Worm (Caenorhabditis elegans) whole organism, midembryonic: ENCODE results near the gene srd-16.

Experiments used
- T22C8.4 ChIP-seq: fragments of 200-800 bp; sonication (Bioruptor generic); IDR thresholded peaks from 2 replicates; pipeline ENCODE4 v1.3.6; 2022; ENCODE audit warnings: missing genetic modification characterization, missing compliant biosample characterization
- cog-1 ChIP-seq: sonication (generic microtip); optimal IDR thresholded peaks from 2 replicates; lab custom pipeline; 2016; ENCODE audit warnings: missing genetic modification characterization, missing compliant biosample characterization
- flt-1 ChIP-seq: fragments of 200-800 bp; sonication (Bioruptor generic); IDR thresholded peaks from 2 replicates; pipeline ENCODE4 v1.3.6; 2022; ENCODE audit warnings: missing genetic modification characterization, missing compliant biosample characterization
- klf-2 ChIP-seq: fragments of 200-800 bp; sonication (Bioruptor generic); conservative IDR thresholded peaks from 2 replicates; pipeline ENCODE4 v1.3.6; 2022; ENCODE audit warnings: missing genetic modification reagents, missing genetic modification characterization, missing compliant biosample characterization
- med-1 ChIP-seq: sonication (generic microtip); optimal IDR thresholded peaks from 2 replicates; lab custom pipeline; 2017; ENCODE audit warnings: missing genetic modification characterization, mild to moderate bottlenecking, missing compliant biosample characterization, antibody characterized with exemption, missing genetic modification reagents; ENCODE audit not compliant: insufficient read depth
- ref-1 ChIP-seq: fragments of 200-800 bp; sonication (Bioruptor generic); conservative IDR thresholded peaks from 2 replicates; pipeline ENCODE4 v1.3.6; 2022; ENCODE audit warnings: missing genetic modification reagents, missing genetic modification characterization, missing compliant biosample characterization
- tab-1 ChIP-seq: fragments of 200-800 bp; sonication (Bioruptor generic); IDR thresholded peaks from 2 replicates; pipeline ENCODE4 v1.3.6; 2022; ENCODE audit warnings: missing genetic modification characterization, missing compliant biosample characterization
- ztf-23 ChIP-seq: fragments of 200-800 bp; sonication (Bioruptor generic); IDR thresholded peaks from 2 replicates; pipeline ENCODE4 v1.3.6; 2022; ENCODE audit warnings: missing genetic modification reagents, missing genetic modification characterization, missing compliant biosample characterization
- ztf-29 ChIP-seq: fragments of 200-800 bp; sonication (Bioruptor generic); IDR thresholded peaks from 2 replicates; pipeline ENCODE4 v1.3.6; 2022; ENCODE audit warnings: missing genetic modification reagents, missing genetic modification characterization, missing compliant biosample characterization

Gene srd-16

ce11 chrV:5917707-5918106 is 17.9 kb upstream of the srd-16 start, which contains the start of gene lrpr-1:
lrpr-1 (minus strand) TSS chrV:5917891.
- TF ChIP-seq ztf-23 (GFP tag; lab: Robert Waterston, UW) = peak; percentile 72; the same call in 1 of the 2 replicates
- TF ChIP-seq flt-1 (GFP tag; lab: Robert Waterston, UW) = peak; percentile 79
- TF ChIP-seq klf-2 (GFP tag; lab: Robert Waterston, UW) = 0 out of 2 replicates have a peak, but pooled peaks have one; percentile 49
- no peak for TF ChIP-seq ztf-29
- peak; percentile 47 for TF ChIP-seq cog-1 (tag; lab: Kevin White, UChicago)

ce11 chrV:5916862-5917261 is 17.0 kb upstream of the srd-16 start:
- no peak for TF ChIP-seq flt-1 (GFP tag; lab: Robert Waterston, UW)
- TF ChIP-seq cog-1 (tag; lab: Kevin White, UChicago) = no peak
- TF ChIP-seq tab-1 (GFP tag; lab: Robert Waterston, UW) = no peak
- TF ChIP-seq T22C8.4 (GFP tag; lab: Robert Waterston, UW) = no peak
- no peak for TF ChIP-seq med-1 (GFP tag; lab: Kevin White, UChicago)
- TF ChIP-seq ztf-29 = no peak
- no peak for TF ChIP-seq ref-1
- TF ChIP-seq klf-2 (GFP tag; lab: Robert Waterston, UW) = no peak
- TF ChIP-seq ztf-23 (GFP tag; lab: Robert Waterston, UW) = no peak

- TF ChIP-seq med-1 (GFP tag; lab: Kevin White, UChicago) (no peak), cog-1 (tag; lab: Kevin White, UChicago) (no peak), tab-1 (GFP tag; lab: Robert Waterston, UW) (no peak), ztf-29 (no peak), klf-2 (GFP tag; lab: Robert Waterston, UW) (no peak), ref-1 (no peak)
Observed at ce11 chrV:5912426-5912825, 12.6 kb upstream of the srd-16 start, which contains the start of gene C04E6.13. C04E6.13 (plus strand) TSS chrV:5912726.

ce11 chrV:5907090-5907489 is 7.2 kb upstream of the srd-16 start, which contains the start of gene C04E6.4:
C04E6.4 (plus strand) TSS chrV:5907390.
- TF ChIP-seq ref-1 (no peak), ztf-23 (GFP tag; lab: Robert Waterston, UW) (no peak), klf-2 (GFP tag; lab: Robert Waterston, UW) (no peak), cog-1 (tag; lab: Kevin White, UChicago) (no peak), T22C8.4 (GFP tag; lab: Robert Waterston, UW) (no peak), ztf-29 (no peak), med-1 (GFP tag; lab: Kevin White, UChicago) (no peak), flt-1 (GFP tag; lab: Robert Waterston, UW) (no peak), tab-1 (GFP tag; lab: Robert Waterston, UW) (no peak)

ce11 chrV:5906252-5906651 is 6.4 kb upstream of the srd-16 start, which contains the start of gene srd-15:
srd-15 (minus strand) TSS chrV:5906352.
- TF ChIP-seq T22C8.4 (GFP tag; lab: Robert Waterston, UW) (no peak), ztf-23 (GFP tag; lab: Robert Waterston, UW) (no peak), med-1 (GFP tag; lab: Kevin White, UChicago) (no peak), flt-1 (GFP tag; lab: Robert Waterston, UW) (no peak), ref-1 (no peak), ztf-29 (no peak), cog-1 (tag; lab: Kevin White, UChicago) (no peak)

ce11 chrV:5901833-5902232 is 2.0 kb upstream of the srd-16 start, which contains the start of gene C04E6.5:
C04E6.5 (plus strand) TSS chrV:5902133.
- TF ChIP-seq tab-1 (GFP tag; lab: Robert Waterston, UW) (no peak), cog-1 (tag; lab: Kevin White, UChicago) (no peak), klf-2 (GFP tag; lab: Robert Waterston, UW) (no peak), ztf-29 (no peak), med-1 (GFP tag; lab: Kevin White, UChicago) (no peak), ref-1 (no peak), ztf-23 (GFP tag; lab: Robert Waterston, UW) (no peak), T22C8.4 (GFP tag; lab: Robert Waterston, UW) (no peak), flt-1 (GFP tag; lab: Robert Waterston, UW) (no peak)

- no peak for TF ChIP-seq T22C8.4 (GFP tag; lab: Robert Waterston, UW)
Observed at ce11 chrV:5895021-5895420, 4.8 kb downstream of the srd-16 start, which contains the start of gene grd-9. grd-9 (plus strand) TSS chrV:5895321.

ce11 chrV:5893015-5893414 is 6.8 kb downstream of the srd-16 start, which contains the start of gene C04E6.7:
C04E6.7 (plus strand) TSS chrV:5893315.
- TF ChIP-seq klf-2 (GFP tag; lab: Robert Waterston, UW) (no peak), ztf-23 (GFP tag; lab: Robert Waterston, UW) (no peak), flt-1 (GFP tag; lab: Robert Waterston, UW) (no peak), ref-1 (no peak), med-1 (GFP tag; lab: Kevin White, UChicago) (no peak), tab-1 (GFP tag; lab: Robert Waterston, UW) (no peak), ztf-29 (no peak)

ce11 chrV:5891204-5891603 is 8.6 kb downstream of the srd-16 start:
- TF ChIP-seq cog-1 (tag; lab: Kevin White, UChicago) (no peak), ztf-29 (no peak), ref-1 (no peak), ztf-23 (GFP tag; lab: Robert Waterston, UW) (no peak), med-1 (GFP tag; lab: Kevin White, UChicago) (no peak), T22C8.4 (GFP tag; lab: Robert Waterston, UW) (no peak)

- TF ChIP-seq cog-1 (tag; lab: Kevin White, UChicago) = no peak
- TF ChIP-seq ztf-23 (GFP tag; lab: Robert Waterston, UW) = no peak
- no peak for TF ChIP-seq tab-1 (GFP tag; lab: Robert Waterston, UW)
- TF ChIP-seq klf-2 (GFP tag; lab: Robert Waterston, UW) = no peak
- no peak for TF ChIP-seq ref-1
- no peak for TF ChIP-seq T22C8.4 (GFP tag; lab: Robert Waterston, UW)
- TF ChIP-seq ztf-29 = no peak
- no peak for TF ChIP-seq flt-1 (GFP tag; lab: Robert Waterston, UW)
- TF ChIP-seq med-1 (GFP tag; lab: Kevin White, UChicago) = no peak
Observed at ce11 chrV:5888820-5889219, 11.0 kb downstream of the srd-16 start.
